Worm (Caenorhabditis elegans) whole organism, early embryonic: ENCODE data around the gene pacs-1.

Experiments used
- ama-1 ChIP-seq: fragments of 150-350 bp; optimal IDR thresholded peaks from 2 replicates; lab custom pipeline; 2014
- ceh-13 ChIP-seq: fragments of 200-800 bp; sonication (Bioruptor generic); optimal IDR thresholded peaks from 2 replicates; lab custom pipeline; 2018; ENCODE audit warnings: mild to moderate bottlenecking, missing genetic modification characterization, missing compliant biosample characterization
- ceh-36 ChIP-seq: sonication (generic microtip); optimal IDR thresholded peaks from 2 replicates; lab custom pipeline; 2016; ENCODE audit warnings: missing genetic modification characterization, inconsistent platforms, missing compliant biosample characterization
- hmg-4 ChIP-seq: fragments of 200-800 bp; sonication (Bioruptor generic); optimal IDR thresholded peaks from 2 replicates; lab custom pipeline; 2018; ENCODE audit warnings: mild to moderate bottlenecking, missing genetic modification characterization, missing compliant biosample characterization
- hnd-1 ChIP-seq: sonication (generic microtip); optimal IDR thresholded peaks from 2 replicates; lab custom pipeline; 2016; ENCODE audit warnings: missing genetic modification characterization, missing compliant biosample characterization
- pes-1 ChIP-seq: fragments of 200-800 bp; sonication (Bioruptor generic); IDR thresholded peaks from 2 replicates; pipeline ENCODE4 v1.3.6; 2022; ENCODE audit warnings: missing genetic modification reagents, missing genetic modification characterization, missing compliant biosample characterization
- scrt-1 ChIP-seq: fragments of 200-800 bp; sonication (Bioruptor generic); IDR thresholded peaks from 2 replicates; pipeline ENCODE4 v1.3.6; 2022; ENCODE audit warnings: missing genetic modification characterization, missing compliant biosample characterization
- sea-1 ChIP-seq: fragments of 200-800 bp; sonication (Bioruptor generic); conservative IDR thresholded peaks from 2 replicates; pipeline ENCODE4 v1.3.6; 2022; ENCODE audit warnings: missing genetic modification characterization, missing compliant biosample characterization
- tbx-37 ChIP-seq: fragments of 200-800 bp; sonication (Bioruptor generic); conservative IDR thresholded peaks from 2 replicates; pipeline ENCODE4 v1.3.6; 2022; ENCODE audit warnings: missing genetic modification reagents, missing genetic modification characterization, missing compliant biosample characterization

pacs-1 gene

DNA sequence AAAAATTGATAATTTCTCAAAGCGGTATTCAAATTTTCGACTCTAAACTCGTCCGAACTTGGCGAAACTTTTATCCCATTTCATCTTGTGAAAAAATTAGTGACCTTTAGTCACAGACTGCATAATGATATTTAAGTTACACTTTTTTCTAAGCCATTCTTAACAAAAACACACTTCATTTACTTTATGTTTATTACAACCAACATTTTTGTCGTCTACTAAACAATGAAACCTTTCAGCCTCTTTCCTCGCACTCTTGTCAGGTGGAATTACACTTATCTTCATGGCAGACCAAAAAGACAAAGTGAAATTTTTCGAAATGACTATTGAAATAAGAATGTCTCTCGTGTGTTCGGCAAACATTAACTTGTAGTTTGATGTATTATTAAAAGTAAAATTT lies 53.2 kb downstream of the pacs-1 start:
- no peak for TF ChIP-seq sea-1
- TF ChIP-seq ama-1 (lab: Kevin White, UChicago): no peak
- no peak for TF ChIP-seq ceh-13
- TF ChIP-seq scrt-1 (GFP tag; lab: Robert Waterston, UW): no peak
- no peak for TF ChIP-seq hnd-1 (tag; lab: Kevin White, UChicago)
- no peak for TF ChIP-seq ceh-36 (tag; lab: Kevin White, UChicago)
- no peak for TF ChIP-seq tbx-37
- no peak for TF ChIP-seq hmg-4 (GFP tag; lab: Kevin White, UChicago)
- TF ChIP-seq pes-1 (GFP tag; lab: Robert Waterston, UW): no peak
